Fruit fly (Drosophila melanogaster): Measurements from ENCODE around the gene Met.

Gene Met

dm6 chrX:11652991-11653390, 37.1 kb downstream of the Met start (continued):
- TF ChIP-seq dmrt11E (tag; optimal IDR thresholded peaks at IDR 0.05) (no peak), dysf (GFP tag; IDR thresholded peaks at IDR 0.05) (0 out of 3 replicates have a peak, but pooled peaks have one; percentile 17), CG3163 (GFP tag; optimal IDR thresholded peaks at IDR 0.05) (no peak), eve (GFP tag; optimal IDR thresholded peaks at IDR 0.05) (no peak), CG10147 (GFP tag; optimal IDR thresholded peaks at IDR 0.05) (no peak), hth (optimal IDR thresholded peaks at IDR 0.05) (no peak), CG31365 (tag; optimal IDR thresholded peaks at IDR 0.05) (no peak), z (GFP tag; IDR thresholded peaks at IDR 0.05) (no peak), otp (GFP tag; IDR thresholded peaks at IDR 0.05) (no peak), H2.0 (GFP tag; IDR thresholded peaks at IDR 0.05) (0 out of 2 replicates have a peak, but pooled peaks have one; percentile 13), CG7987 (GFP tag; optimal IDR thresholded peaks at IDR 0.05) (no peak), gro (GFP tag; optimal IDR thresholded peaks at IDR 0.05) (no peak), sob (GFP tag; IDR thresholded peaks at IDR 0.05) (0 out of 2 replicates have a peak, but pooled peaks have one; percentile 12), Neu2 (GFP tag; optimal IDR thresholded peaks at IDR 0.05; ENCODE audit: borderline replicate concordance) (no peak), BtbVII (GFP tag; optimal IDR thresholded peaks at IDR 0.05) (no peak), CG1602 (GFP tag; optimal IDR thresholded peaks at IDR 0.05) (no peak), CG31441 (GFP tag; IDR thresholded peaks at IDR 0.05) (peak; percentile 36; the same call in 1 of the 2 replicates), usp (GFP tag; optimal IDR thresholded peaks at IDR 0.05) (no peak), sisA (GFP tag; IDR thresholded peaks at IDR 0.05) (peak; percentile 33; the same call in 1 of the 2 replicates), CG4360 (GFP tag; IDR thresholded peaks at IDR 0.05) (no peak), lola (GFP tag; optimal IDR thresholded peaks at IDR 0.05) (no peak), gt (GFP tag; IDR thresholded peaks at IDR 0.05) (no peak), CG10431 (GFP tag; optimal IDR thresholded peaks at IDR 0.05) (no peak), Myb (GFP tag; optimal IDR thresholded peaks at IDR 0.05) (no peak), slbo (GFP tag; IDR thresholded peaks at IDR 0.05) (peak; percentile 44), tap (tag; optimal IDR thresholded peaks at IDR 0.05) (no peak), NC2α (GFP tag; optimal IDR thresholded peaks at IDR 0.05) (no peak), Dref (GFP tag; IDR thresholded peaks at IDR 0.05) (no peak), pb (GFP tag; optimal IDR thresholded peaks at IDR 0.05) (no peak), CG15269 (tag; optimal IDR thresholded peaks at IDR 0.05) (peak; percentile 12), Rx (GFP tag; IDR thresholded peaks at IDR 0.05) (no peak), peb (GFP tag; IDR thresholded peaks at IDR 0.05) (no peak), BEAF-32 (GFP tag; optimal IDR thresholded peaks at IDR 0.05) (no peak), shn (GFP tag; optimal IDR thresholded peaks at IDR 0.05) (no peak), CG10267 (tag; optimal IDR thresholded peaks at IDR 0.05) (no peak), Elba2 (GFP tag; optimal IDR thresholded peaks at IDR 0.05) (no peak), run (tag; optimal IDR thresholded peaks at IDR 0.05) (no peak), bab2 (GFP tag; optimal IDR thresholded peaks at IDR 0.05) (peak; percentile 10), CG4730 (GFP tag; IDR thresholded peaks at IDR 0.05) (no peak), dan (GFP tag; IDR thresholded peaks at IDR 0.05) (no peak), ems (GFP tag; optimal IDR thresholded peaks at IDR 0.05) (no peak), Hr78 (GFP tag; optimal IDR thresholded peaks at IDR 0.05) (no peak), CG18764 (GFP tag; optimal IDR thresholded peaks at IDR 0.05) (no peak), Ssrp (tag; optimal IDR thresholded peaks at IDR 0.05) (no peak), CG9609 (GFP tag; optimal IDR thresholded peaks at IDR 0.05) (no peak), fd102C (GFP tag; optimal IDR thresholded peaks at IDR 0.05) (no peak), CG15479 (GFP tag; optimal IDR thresholded peaks at IDR 0.05) (no peak), Doc3 (GFP tag; IDR thresholded peaks at IDR 0.05; ENCODE audit: partially characterized antibody) (no peak), CG17186 (GFP tag; optimal IDR thresholded peaks at IDR 0.05) (no peak), Xbp1 (GFP tag; optimal IDR thresholded peaks at IDR 0.05) (peak; percentile 46), grau (tag; optimal IDR thresholded peaks at IDR 0.05) (no peak), Aef1 (GFP tag; IDR thresholded peaks at IDR 0.05) (0 out of 3 replicates have a peak, but pooled peaks have one; percentile 25)
